Fruit fly (Drosophila melanogaster) whole organism: ENCODE results near the gene CG34398.

Experiments used
- CG8478 ChIP-seq: fragments of >200 bp; optimal IDR thresholded peaks from 2 replicates; lab custom pipeline; 2018; ENCODE audit warnings: inconsistent platforms
- Dll ChIP-seq: fragments of >200 bp; optimal IDR thresholded peaks from 2 replicates; lab custom pipeline; 2017
- EcR ChIP-seq, 2 experiments: fragments of >200 bp; optimal IDR thresholded peaks; 2 replicates each; lab custom pipeline; 2017; ENCODE audit warnings: missing biosample characterization in 2 of 2, missing genetic modification characterization in 2 of 2, missing genetic modification reagents in 2 of 2
- pan ChIP-seq: fragments of >200 bp; optimal IDR thresholded peaks from 2 replicates; lab custom pipeline; 2017
- psq ChIP-seq: fragments of >200 bp; optimal IDR thresholded peaks from 2 replicates; lab custom pipeline; 2017
- usp ChIP-seq: fragments of >200 bp; optimal IDR thresholded peaks from 2 replicates; lab custom pipeline; 2017; ENCODE audit warnings: missing biosample characterization, missing genetic modification characterization, mixed read lengths

- no peak for TF ChIP-seq pan (lab: Kevin White, UChicago)
- TF ChIP-seq usp (GFP tag; lab: Kevin White, UChicago), result no peak
- no peak for TF ChIP-seq psq (lab: Kevin White, UChicago)
- no peak for TF ChIP-seq CG8478
- TF ChIP-seq EcR (GFP tag; optimal IDR thresholded peaks at IDR 0.05; lab: Kevin White, UChicago), result no peak
- no peak for TF ChIP-seq Dll (lab: Kevin White, UChicago)
Measured at dm6 chr2L:8862476-8862875, 36.1 kb upstream of the CG34398 start, which contains the start of gene CG32986.
